Worm (Caenorhabditis elegans): ENCODE measurements around the gene C25H3.10.

The C25H3.10 gene

ce11 chrII:5665991-5666390 lies 32.8 kb downstream of the C25H3.10 start, which contains the start of gene C25H3.16:
C25H3.16 (plus strand) TSS chrII:5666291.
- TF ChIP-seq rnt-1 (tag; optimal IDR thresholded peaks at IDR 0.05): no peak
- TF ChIP-seq skn-1 (tag; optimal IDR thresholded peaks at IDR 0.05): no peak
- TF ChIP-seq C16A3.4 (tag; optimal IDR thresholded peaks at IDR 0.05): no peak
- TF ChIP-seq mep-1 (tag; optimal IDR thresholded peaks at IDR 0.05): no peak
- no peak for TF ChIP-seq alr-1 (tag; optimal IDR thresholded peaks at IDR 0.05; ENCODE audit: borderline replicate concordance)
- TF ChIP-seq isw-1 (GFP tag; IDR thresholded peaks at IDR 0.05): no peak
- TF ChIP-seq fkh-8 (tag; optimal IDR thresholded peaks at IDR 0.05): no peak
- TF ChIP-seq fkh-10 (GFP tag; optimal IDR thresholded peaks at IDR 0.05): no peak
- no peak for TF ChIP-seq C34B4.2 (tag; optimal IDR thresholded peaks at IDR 0.05)
- TF ChIP-seq hlh-4 (tag; optimal IDR thresholded peaks at IDR 0.05): no peak
- TF ChIP-seq zag-1 (tag; optimal IDR thresholded peaks at IDR 0.05): no peak
- no peak for TF ChIP-seq unc-30 (tag; optimal IDR thresholded peaks at IDR 0.05)
- TF ChIP-seq mef-2 (tag; optimal IDR thresholded peaks at IDR 0.05): no peak
- TF ChIP-seq hpl-2 (GFP tag; optimal IDR thresholded peaks at IDR 0.05): no peak
- no peak for TF ChIP-seq ztf-11 (tag; optimal IDR thresholded peaks at IDR 0.05)

- no peak for TF ChIP-seq ztf-4 (tag; optimal IDR thresholded peaks at IDR 0.05)
- TF ChIP-seq egl-13 (tag; optimal IDR thresholded peaks at IDR 0.05): no peak
- TF ChIP-seq ceh-8 (GFP tag; optimal IDR thresholded peaks at IDR 0.05): no peak
- no peak for TF ChIP-seq ceh-90 (tag; optimal IDR thresholded peaks at IDR 0.05)
- no peak for TF ChIP-seq snpc-4 (tag; optimal IDR thresholded peaks at IDR 0.05)
- no peak for TF ChIP-seq nhr-237 (tag; optimal IDR thresholded peaks at IDR 0.05)
- no peak for TF ChIP-seq unc-86 (tag; optimal IDR thresholded peaks at IDR 0.05)
These were observed 33.7 kb downstream of the C25H3.10 start, which contains the start of gene C25H3.15 for ce11 chrII:5665029-5665428. C25H3.15 (plus strand) TSS chrII:5665329.

- TF ChIP-seq xbp-1 (tag; optimal IDR thresholded peaks at IDR 0.05): peak; percentile 2
- TF ChIP-seq lin-35 (GFP tag; optimal IDR thresholded peaks at IDR 0.05): peak in 1 of 2 experiments; percentile 6
- peak; percentile 0 for TF ChIP-seq nhr-20 (tag; optimal IDR thresholded peaks at IDR 0.05)
- TF ChIP-seq nhr-47 (tag; optimal IDR thresholded peaks at IDR 0.05): peak; percentile 24
- no peak for TF ChIP-seq nhr-28 (tag; optimal IDR thresholded peaks at IDR 0.05)
- TF ChIP-seq unc-62 (GFP tag; optimal IDR thresholded peaks at IDR 0.05): no peak
- peak; percentile 20 to 29 for TF ChIP-seq lsy-2 (tag; optimal IDR thresholded peaks at IDR 0.05)
- TF ChIP-seq lin-14 (GFP tag; optimal IDR thresholded peaks at IDR 0.05): peak; percentile 55
- peak; percentile 59 for TF ChIP-seq blmp-1 (tag; optimal IDR thresholded peaks at IDR 0.05)
- no peak for TF ChIP-seq hlh-17 (GFP tag; optimal IDR thresholded peaks at IDR 0.05; ENCODE audit: borderline replicate concordance)
- no peak for TF ChIP-seq fos-1 (tag; optimal IDR thresholded peaks at IDR 0.05)
- no peak for TF ChIP-seq isw-1 (GFP tag; IDR thresholded peaks at IDR 0.05)
- TF ChIP-seq nhr-237 (tag; optimal IDR thresholded peaks at IDR 0.05): no peak
- TF ChIP-seq F16B12.6 (tag; optimal IDR thresholded peaks at IDR 0.05): no peak
- no peak for TF ChIP-seq ets-5 (GFP tag; IDR thresholded peaks at IDR 0.05)
- no peak for TF ChIP-seq zag-1 (tag; optimal IDR thresholded peaks at IDR 0.05)
- TF ChIP-seq elt-3 (tag; optimal IDR thresholded peaks at IDR 0.05): peak in 1 of 6 experiments; percentile 31
- no peak for TF ChIP-seq nhr-77 (tag; optimal IDR thresholded peaks at IDR 0.05)
- TF ChIP-seq mef-2 (tag; optimal IDR thresholded peaks at IDR 0.05): peak; percentile 48
- TF ChIP-seq C16A3.4 (tag; optimal IDR thresholded peaks at IDR 0.05): no peak
- peak; percentile 41 for TF ChIP-seq snu-23 (GFP tag; optimal IDR thresholded peaks at IDR 0.05)
- no peak for TF ChIP-seq pag-3 (tag; optimal IDR thresholded peaks at IDR 0.05; ENCODE audit: borderline replicate concordance, insufficient read depth)
- TF ChIP-seq nhr-90 (tag; optimal IDR thresholded peaks at IDR 0.05; ENCODE audit: poor library complexity): no peak
- peak; percentile 43 for TF ChIP-seq nhr-71 (tag; optimal IDR thresholded peaks at IDR 0.05)
These were observed 35.5 kb downstream of the C25H3.10 start for ce11 chrII:5663180-5663791.

Data from whole organism, L1 larva.